Worm (Caenorhabditis elegans): ENCODE data around the gene C02B8.12.

DNA sequence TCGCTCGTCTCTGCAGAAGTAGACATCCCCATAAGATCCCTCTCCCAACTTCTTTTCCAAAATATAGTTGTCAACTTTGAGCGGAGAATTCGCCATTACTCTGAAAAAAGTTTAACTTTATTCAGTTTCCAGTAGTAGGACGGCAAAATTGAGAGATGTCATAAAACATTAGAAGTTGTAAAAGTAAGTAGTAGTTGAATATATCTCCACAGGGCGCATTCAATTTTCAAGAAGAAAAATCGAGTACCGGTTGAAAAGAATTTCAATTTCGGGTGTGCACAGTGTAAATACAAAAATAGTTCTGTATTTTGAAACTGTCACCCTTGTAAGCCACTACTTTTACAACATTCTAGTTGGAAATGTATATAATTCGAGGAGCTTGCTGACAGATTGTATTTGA is 27.5 kb upstream of the C02B8.12 start, which contains the start of gene F22F1.2:
- TF ChIP-seq tbp1 (GFP tag; optimal IDR thresholded peaks at IDR 0.05) (no peak), ama-1 (optimal IDR thresholded peaks at IDR 0.05) (no peak), ama-1 (GFP tag; optimal IDR thresholded peaks at IDR 0.05) (no peak), bed-1 (GFP tag; IDR thresholded peaks at IDR 0.05) (no peak)

Measured in whole organism, young adult.